Worm (Caenorhabditis elegans) whole organism, young adult: ENCODE data around the gene ZK930.4.

Experiments
- B0035.1 ChIP-seq: sonication (generic microtip); optimal IDR thresholded peaks from 2 replicates; lab custom pipeline; 2016; ENCODE audit warnings: missing genetic modification characterization, mild to moderate bottlenecking, missing compliant biosample characterization, missing genotype, missing genetic modification reagents
- D2030.7 ChIP-seq: fragments of 200-800 bp; sonication (Bioruptor generic); IDR thresholded peaks from 2 replicates; pipeline ENCODE4 v1.3.6; 2022; ENCODE audit warnings: missing genetic modification reagents, missing genetic modification characterization, missing compliant biosample characterization
- F10E7.11 ChIP-seq: sonication (generic microtip); optimal IDR thresholded peaks from 2 replicates; lab custom pipeline; 2017; ENCODE audit warnings: mild to moderate bottlenecking, missing genetic modification characterization, moderate library complexity, missing compliant biosample characterization
- F33H1.4 ChIP-seq: fragments of 200-800 bp; sonication (Bioruptor generic); IDR thresholded peaks from 2 replicates; pipeline ENCODE4 v1.3.6; 2022; ENCODE audit warnings: missing genetic modification reagents, missing genetic modification characterization, missing compliant biosample characterization
- F49E8.2 ChIP-seq: sonication (generic microtip); optimal IDR thresholded peaks from 3 replicates; lab custom pipeline; 2017; ENCODE audit warnings: missing genetic modification characterization, mild to moderate bottlenecking, missing compliant biosample characterization, antibody characterized with exemption, moderate library complexity; ENCODE audit not compliant: insufficient read depth
- Y79H2A.3 ChIP-seq: fragments of 200-800 bp; sonication (Bioruptor generic); conservative IDR thresholded peaks from 2 replicates; pipeline ENCODE4 v1.3.6; 2022; ENCODE audit warnings: missing genetic modification reagents, missing genetic modification characterization, missing compliant biosample characterization
- attf-6 ChIP-seq: fragments of 200-800 bp; sonication (Bioruptor generic); IDR thresholded peaks from 2 replicates; pipeline ENCODE4 v1.3.6; 2022; ENCODE audit warnings: missing genetic modification reagents, missing genetic modification characterization, missing compliant biosample characterization
- ceh-27 ChIP-seq: fragments of 200-800 bp; sonication (Bioruptor generic); optimal IDR thresholded peaks from 2 replicates; lab custom pipeline; 2018; ENCODE audit warnings: mild to moderate bottlenecking, missing genetic modification characterization, moderate library complexity, missing compliant biosample characterization
- ceh-91 ChIP-seq: fragments of 200-800 bp; sonication (Bioruptor generic); IDR thresholded peaks from 2 replicates; pipeline ENCODE4 v1.3.6; 2022; ENCODE audit warnings: missing genetic modification reagents, missing genetic modification characterization, missing compliant biosample characterization
- chd-7 ChIP-seq: sonication (generic microtip); optimal IDR thresholded peaks from 2 replicates; lab custom pipeline; 2016; ENCODE audit warnings: mild to moderate bottlenecking, missing genetic modification characterization, moderate library complexity, missing compliant biosample characterization
- dox-1 ChIP-seq: fragments of 200-800 bp; sonication (Bioruptor generic); IDR thresholded peaks from 2 replicates; pipeline ENCODE4 v1.3.6; 2022; ENCODE audit warnings: missing genetic modification reagents, missing genetic modification characterization, missing compliant biosample characterization
- dpff-1 ChIP-seq: sonication (generic microtip); optimal IDR thresholded peaks from 2 replicates; lab custom pipeline; 2017; ENCODE audit warnings: mild to moderate bottlenecking, missing genetic modification characterization, missing compliant biosample characterization
- dpl-1 ChIP-seq: fragments of 150-350 bp; optimal IDR thresholded peaks from 2 replicates; lab custom pipeline; 2014; ENCODE audit warnings: missing biosample characterization, missing genetic modification reagents, missing genetic modification characterization
- efl-1 ChIP-seq: fragments of 150-350 bp; optimal IDR thresholded peaks from 2 replicates; lab custom pipeline; 2014; ENCODE audit warnings: missing biosample characterization, missing genetic modification reagents, missing genetic modification characterization
- hmg-1.2 ChIP-seq: fragments of 200-800 bp; sonication (Bioruptor generic); IDR thresholded peaks from 2 replicates; pipeline ENCODE4 v1.3.6; 2022; ENCODE audit warnings: missing genetic modification reagents, missing genetic modification characterization, missing compliant biosample characterization
- lin-54 ChIP-seq: fragments of 200-800 bp; sonication (Bioruptor generic); optimal IDR thresholded peaks from 2 replicates; lab custom pipeline; 2018; ENCODE audit warnings: mild to moderate bottlenecking, missing genetic modification characterization, missing compliant biosample characterization
- lsl-1 ChIP-seq: fragments of 200-800 bp; sonication (Bioruptor generic); optimal IDR thresholded peaks from 2 replicates; lab custom pipeline; 2018; ENCODE audit warnings: mild to moderate bottlenecking, missing genetic modification characterization, moderate library complexity, missing compliant biosample characterization
- madf-3 ChIP-seq: fragments of 200-800 bp; sonication (Bioruptor generic); IDR thresholded peaks from 2 replicates; pipeline ENCODE4 v1.3.6; 2022; ENCODE audit warnings: missing genetic modification reagents, missing genetic modification characterization, missing compliant biosample characterization
- madf-6 ChIP-seq: fragments of 200-800 bp; sonication (Bioruptor generic); IDR thresholded peaks from 2 replicates; pipeline ENCODE4 v1.3.6; 2022; ENCODE audit warnings: missing genetic modification reagents, missing genetic modification characterization, missing compliant biosample characterization
- mxl-1 ChIP-seq: sonication (generic microtip); optimal IDR thresholded peaks from 2 replicates; lab custom pipeline; 2016; ENCODE audit warnings: missing genetic modification characterization, missing compliant biosample characterization
- nfyb-1 ChIP-seq: fragments of 200-800 bp; sonication (Bioruptor generic); IDR thresholded peaks from 2 replicates; pipeline ENCODE4 v1.3.6; 2022; ENCODE audit warnings: missing genetic modification reagents, missing genetic modification characterization, missing compliant biosample characterization
- pha-4 ChIP-seq: fragments of 150-350 bp; sonication (generic microtip); optimal IDR thresholded peaks from 2 replicates; lab custom pipeline; 2014; ENCODE audit warnings: missing biosample characterization, missing genetic modification reagents, missing genetic modification characterization
- rec-8 ChIP-seq, 2 experiments: sonication (generic microtip); optimal IDR thresholded peaks; 2 replicates each; lab custom pipeline; 2016; ENCODE audit warnings: mild to moderate bottlenecking in 2 of 2, missing genetic modification characterization in 2 of 2, missing genetic modification reagents in 2 of 2, missing genotype in 2 of 2, missing biosample characterization in 1 of 2, missing compliant biosample characterization in 1 of 2, moderate library complexity in 1 of 2
- rpc-1 ChIP-seq, 2 experiments: fragments of 150-350 bp in 1 of 2; sonication (generic microtip) in 1 of 2; optimal IDR thresholded peaks; 2 replicates each; lab custom pipeline; 2014 to 2018; ENCODE audit warnings: missing biosample characterization in 1 of 2, missing genetic modification characterization in 1 of 2, missing genetic modification reagents in 1 of 2, missing genotype in 1 of 2
- snpc-1.3 ChIP-seq: sonication (generic microtip); optimal IDR thresholded peaks from 2 replicates; lab custom pipeline; 2017; ENCODE audit warnings: missing genetic modification characterization, mild to moderate bottlenecking, missing compliant biosample characterization, antibody characterized with exemption, moderate library complexity, missing genotype, missing genetic modification reagents; ENCODE audit not compliant: insufficient read depth
- snpc-3.4 ChIP-seq: sonication (generic microtip); optimal IDR thresholded peaks from 2 replicates; lab custom pipeline; 2017; ENCODE audit warnings: missing genetic modification characterization, mild to moderate bottlenecking, missing compliant biosample characterization, antibody characterized with exemption, moderate library complexity, missing genotype, missing genetic modification reagents
- snpc-4 ChIP-seq, 5 experiments: fragments of 150-350 bp in 1 of 5; sonication (generic microtip) in 4 of 5; optimal IDR thresholded peaks; 2 replicates each; lab custom pipeline; 2014 to 2018; ENCODE audit warnings: missing genetic modification characterization in 5 of 5, missing biosample characterization in 3 of 5, antibody characterized with exemption in 2 of 5, mild to moderate bottlenecking in 2 of 5, missing compliant biosample characterization in 2 of 5, missing genotype in 2 of 5, moderate library complexity in 2 of 5, missing genetic modification reagents in 1 of 5
- xnd-1 ChIP-seq: sonication (generic microtip); optimal IDR thresholded peaks from 2 replicates; lab custom pipeline; 2016; ENCODE audit warnings: missing genotype, missing genetic modification reagents, missing genetic modification characterization, missing compliant biosample characterization
- ztf-22 ChIP-seq: fragments of 200-800 bp; sonication (Bioruptor generic); optimal IDR thresholded peaks from 2 replicates; lab custom pipeline; 2018; ENCODE audit warnings: mild to moderate bottlenecking, missing genetic modification characterization, moderate library complexity, missing compliant biosample characterization

The ZK930.4 gene

ce11 chrII:11902203-11902602 is 4.1 kb upstream of the ZK930.4 start:
- TF ChIP-seq snpc-4 (GFP tag; optimal IDR thresholded peaks at IDR 0.05; lab: Kevin White, UChicago) (no peak), snpc-4 (tag; optimal IDR thresholded peaks at IDR 0.05; lab: Kevin White, UChicago) (no peak), dpff-1 (tag; lab: Kevin White, UChicago) (no peak), rec-8 (tag; optimal IDR thresholded peaks at IDR 0.05; lab: Kevin White, UChicago) (no peak), mxl-1 (no peak), ceh-91 (GFP tag; lab: Robert Waterston, UW) (no peak), B0035.1 (tag; lab: Kevin White, UChicago) (no peak), attf-6 (no peak), madf-3 (no peak), ztf-22 (GFP tag; lab: Kevin White, UChicago) (no peak)
- TF ChIP-seq, all 124 proteins: peak for 0

ce11 chrII:11905023-11905422 is 1.3 kb upstream of the ZK930.4 start:
- no peak for TF ChIP-seq rpc-1 (optimal IDR thresholded peaks at IDR 0.05; lab: Kevin White, UChicago)
- no peak for TF ChIP-seq rpc-1 (tag; optimal IDR thresholded peaks at IDR 0.05; lab: Kevin White, UChicago)
- TF ChIP-seq F49E8.2 (tag; lab: Kevin White, UChicago) = no peak
- no peak for TF ChIP-seq lin-54 (GFP tag; lab: Kevin White, UChicago)

DNA sequence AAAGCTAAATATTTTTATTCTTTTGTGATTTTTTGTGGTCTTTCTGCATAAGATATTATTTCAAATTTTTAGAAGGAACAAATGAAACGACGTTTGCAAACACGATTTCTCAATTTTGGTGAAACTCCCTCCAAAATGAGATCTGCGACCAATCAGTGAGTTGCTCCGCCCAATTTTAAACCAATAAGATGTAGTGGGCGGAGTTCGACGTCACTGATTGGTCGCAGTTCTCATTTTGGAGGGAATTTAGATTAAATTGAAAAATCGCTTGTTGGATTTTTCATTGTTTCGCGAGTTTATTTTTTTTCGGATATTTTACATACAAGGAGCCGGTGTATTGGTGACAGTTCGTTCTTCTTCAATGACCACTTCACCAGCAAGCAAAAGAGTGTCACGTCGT is 4.3 kb downstream of the ZK930.4 start:
- peak; percentile 61 for TF ChIP-seq nfyb-1 (GFP tag; lab: Robert Waterston, UW)
- TF ChIP-seq Y79H2A.3 = no peak
- TF ChIP-seq, all 124 proteins: peak for 1

DNA sequence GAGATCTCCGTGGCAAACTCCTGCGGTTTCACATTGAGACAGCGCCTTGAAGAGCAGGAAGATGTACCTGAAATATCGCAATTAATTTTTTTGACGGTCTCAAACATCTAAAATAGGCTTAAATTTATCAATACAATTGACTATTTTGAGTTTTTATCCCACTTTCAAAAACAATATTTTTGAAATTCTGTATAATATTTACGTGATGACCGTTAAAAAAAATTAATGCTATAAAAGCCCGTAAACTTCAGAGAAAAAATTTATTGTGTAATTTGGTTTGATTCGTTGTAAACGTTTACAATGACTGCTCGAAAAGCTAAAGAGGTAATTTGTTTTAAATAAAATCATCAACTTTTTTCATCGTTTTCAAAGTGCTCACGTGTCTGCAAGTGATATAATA is 8.0 kb downstream of the ZK930.4 start, which contains the start of gene ZK930.7:
Gene ZK930.7, plus strand, starts transcription at position 301 of the 400 bp plus-strand sequence.
- TF ChIP-seq F10E7.11 (tag; lab: Kevin White, UChicago) (no peak), rec-8 (tag; optimal IDR thresholded peaks at IDR 0.05; lab: Kevin White, UChicago) (no peak), lsl-1 (GFP tag; lab: Kevin White, UChicago) (no peak)

DNA sequence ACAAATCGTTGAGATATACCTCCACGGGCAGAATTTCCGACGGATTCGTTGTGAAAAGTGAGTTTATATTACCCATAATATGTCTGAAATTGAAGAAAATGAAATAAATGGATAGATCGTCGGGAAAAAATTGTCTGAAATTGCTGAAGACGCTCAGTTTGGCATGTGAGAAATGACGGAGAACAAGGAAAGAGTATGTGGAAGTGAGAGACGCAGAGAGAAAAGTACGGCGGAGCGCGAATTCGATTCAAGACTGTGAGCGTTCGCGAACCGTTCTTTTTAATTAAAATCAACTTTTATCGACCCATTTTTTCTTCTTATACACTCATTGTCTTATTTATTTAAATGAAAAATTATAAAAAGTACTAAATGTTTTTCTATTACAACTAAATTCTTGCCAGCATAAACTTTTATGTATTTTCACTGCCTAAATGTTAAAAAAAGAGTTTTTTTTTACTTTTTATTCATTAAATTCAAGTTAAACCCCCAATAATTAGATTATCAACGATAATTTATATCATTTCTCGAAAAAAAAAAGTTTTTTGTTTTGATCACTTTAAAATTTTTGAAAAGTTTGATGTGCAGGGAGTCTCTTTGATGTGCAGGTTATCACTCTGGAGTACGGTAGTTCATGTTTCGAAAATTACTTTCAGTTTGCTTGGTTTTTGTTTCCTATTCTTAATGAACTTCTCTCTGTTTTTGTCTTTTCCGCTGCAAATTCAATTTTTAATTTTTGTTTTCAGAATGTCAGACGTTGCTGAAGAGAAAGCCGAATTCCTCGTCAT is 9.6 kb downstream of the ZK930.4 start, which contains the start of the genes vps-15 and hmg-12:
Gene vps-15, minus strand, starts transcription at position 83 of the 785 bp plus-strand sequence.
Gene hmg-12, plus strand, starts transcription at position 744 of the 785 bp plus-strand sequence.
- peak; percentile 17; the same call in 1 of the 2 replicates for TF ChIP-seq D2030.7
- TF ChIP-seq dox-1 (GFP tag; lab: Robert Waterston, UW) = no peak
- TF ChIP-seq snpc-1.3 (tag; lab: Kevin White, UChicago) = peak; percentile 45
- TF ChIP-seq hmg-1.2 (GFP tag; lab: Robert Waterston, UW) = peak; percentile 95
- peak; percentile 40 for TF ChIP-seq lin-54 (GFP tag; lab: Kevin White, UChicago)
- TF ChIP-seq snpc-3.4 = peak; percentile 20
- peak; percentile 26 for TF ChIP-seq xnd-1 (tag; lab: Kevin White, UChicago)
- peak; percentile 58 for TF ChIP-seq F33H1.4 (GFP tag; lab: Robert Waterston, UW)
- peak; percentile 37 for TF ChIP-seq dpl-1
- peak; percentile 82 for TF ChIP-seq lsl-1 (GFP tag; lab: Kevin White, UChicago)
- peak; percentile 19 for TF ChIP-seq efl-1 (GFP tag; lab: Kevin White, UChicago)
- TF ChIP-seq ceh-27 = no peak
- TF ChIP-seq F49E8.2 (tag; lab: Kevin White, UChicago) = peak; percentile 60
- TF ChIP-seq madf-6 (GFP tag; lab: Robert Waterston, UW) = peak; percentile 67
- no peak for TF ChIP-seq chd-7 (tag; lab: Kevin White, UChicago)
- no peak for TF ChIP-seq pha-4
